Fruit fly (Drosophila melanogaster): ENCODE measurements around the gene skl.

- TF ChIP-seq CG33017 (tag; optimal IDR thresholded peaks at IDR 0.05) (no peak), Crg-1 (GFP tag; optimal IDR thresholded peaks at IDR 0.05) (no peak), CG12768 (GFP tag; optimal IDR thresholded peaks at IDR 0.05) (no peak), kay (GFP tag; ENCODE audit: borderline replicate concordance) (no peak), CG11617 (GFP tag; optimal IDR thresholded peaks at IDR 0.05) (no peak), CG7045 (GFP tag; optimal IDR thresholded peaks at IDR 0.05) (no peak), tj (GFP tag; optimal IDR thresholded peaks at IDR 0.05) (no peak), ovo (GFP tag; optimal IDR thresholded peaks at IDR 0.05) (no peak), bab1 (GFP tag; optimal IDR thresholded peaks at IDR 0.05) (no peak), CG5204 (GFP tag; optimal IDR thresholded peaks at IDR 0.05) (no peak), toe (GFP tag; optimal IDR thresholded peaks at IDR 0.05) (no peak), Clk (GFP tag; optimal IDR thresholded peaks at IDR 0.05) (no peak)
These were observed 28.4 kb downstream of the skl start for dm6 chr3L:18411334-18411733.

Measured in whole organism, adult.